Worm (Caenorhabditis elegans) whole organism, L4/young adult: ENCODE data around the gene F02E11.3.

ENCODE experiments used
- dao-5 ChIP-seq: sonication (generic microtip); optimal IDR thresholded peaks from 2 replicates; lab custom pipeline; 2016; ENCODE audit warnings: missing genotype, missing genetic modification characterization, moderate library complexity, missing compliant biosample characterization
- him-1 ChIP-seq: sonication (generic microtip); optimal IDR thresholded peaks from 2 replicates; lab custom pipeline; 2016; ENCODE audit warnings: missing genotype, missing genetic modification reagents, missing genetic modification characterization, missing compliant biosample characterization

ce11 chrII:3274923-3275322, at the start of gene F02E11.3:
- TF ChIP-seq dao-5 (tag; lab: Kevin White, UChicago), result no peak
- no peak for TF ChIP-seq him-1 (tag; lab: Kevin White, UChicago)
